Fruit fly (Drosophila melanogaster) whole organism, pupa: Measurements from ENCODE around the gene CG32137.

ENCODE experiments used
- CG10348 ChIP-seq: fragments of 200-800 bp; sonication (Bioruptor generic); IDR thresholded peaks from 2 replicates; pipeline ENCODE4 v1.3.6; 2022; ENCODE audit warnings: missing biosample characterization, missing genetic modification characterization
- CG13204 ChIP-seq: fragments of 200-800 bp; sonication (Bioruptor generic); optimal IDR thresholded peaks from 2 replicates; lab custom pipeline; 2018; ENCODE audit warnings: missing biosample characterization, mild to moderate bottlenecking, missing genetic modification characterization, moderate library complexity
- CG14655 ChIP-seq: fragments of 200-800 bp; sonication (Bioruptor generic); optimal IDR thresholded peaks from 3 replicates; lab custom pipeline; 2017; ENCODE audit warnings: mild to moderate bottlenecking, missing biosample characterization, missing genetic modification reagents, missing genetic modification characterization
- CG17806 ChIP-seq: fragments of 200-800 bp; sonication (Bioruptor generic); optimal IDR thresholded peaks from 2 replicates; lab custom pipeline; 2018; ENCODE audit warnings: missing biosample characterization, mild to moderate bottlenecking, missing genetic modification characterization, moderate library complexity
- CG34367 ChIP-seq: fragments of 200-800 bp; sonication (Bioruptor generic); optimal IDR thresholded peaks from 2 replicates; lab custom pipeline; 2018; ENCODE audit warnings: missing biosample characterization, mild to moderate bottlenecking, missing genetic modification characterization
- CG4496 ChIP-seq: fragments of 200-800 bp; sonication (Bioruptor generic); IDR thresholded peaks from 3 replicates; pipeline ENCODE4 v1.3.6; 2022; ENCODE audit warnings: missing biosample characterization, missing genetic modification characterization
- D1 ChIP-seq: fragments of 200-800 bp; sonication (Bioruptor generic); optimal IDR thresholded peaks from 2 replicates; lab custom pipeline; 2018; ENCODE audit warnings: missing biosample characterization, mild to moderate bottlenecking, missing genetic modification characterization, moderate library complexity
- EcR ChIP-seq: fragments of 200-800 bp; sonication (Bioruptor generic); optimal IDR thresholded peaks from 3 replicates; lab custom pipeline; 2019; ENCODE audit warnings: missing biosample characterization, missing genetic modification characterization, mild to moderate bottlenecking, moderate library complexity, missing genetic modification reagents
- Ets98B ChIP-seq: fragments of 200-800 bp; sonication (Bioruptor generic); IDR thresholded peaks from 2 replicates; pipeline ENCODE4 v1.3.6; 2022; ENCODE audit warnings: missing biosample characterization, missing genetic modification characterization
- fd96Ca ChIP-seq: fragments of 200-800 bp; sonication (Bioruptor generic); IDR thresholded peaks from 3 replicates; pipeline ENCODE4 v1.3.6; 2022; ENCODE audit warnings: missing biosample characterization, missing genetic modification characterization
- gl ChIP-seq: fragments of 200-800 bp; sonication (Bioruptor generic); optimal IDR thresholded peaks from 2 replicates; lab custom pipeline; 2018; ENCODE audit warnings: missing biosample characterization, mild to moderate bottlenecking, missing genetic modification characterization
- rn ChIP-seq: fragments of 200-800 bp; sonication (Bioruptor generic); IDR thresholded peaks from 2 replicates; pipeline ENCODE4 v1.3.6; 2022; ENCODE audit warnings: missing biosample characterization, missing genetic modification characterization

dm6 chr3L:13957212-13957668 lies 18.2 kb downstream of the CG32137 start:
- peak; percentile 37; the same call in 1 of the 2 replicates for TF ChIP-seq Ets98B (GFP tag; lab: Robert Waterston, UW)
- TF ChIP-seq gl (tag; lab: Kevin White, UChicago), result no peak
- TF ChIP-seq EcR (GFP tag; lab: Kevin White, UChicago), result no peak
- no peak for TF ChIP-seq CG13204
- TF ChIP-seq fd96Ca (GFP tag; lab: Robert Waterston, UW), result no peak
- TF ChIP-seq CG14655 (GFP tag; lab: Kevin White, UChicago), result peak; percentile 80
- TF ChIP-seq CG34367 (tag; lab: Kevin White, UChicago), result peak; percentile 15
- no peak for TF ChIP-seq rn (GFP tag; lab: Robert Waterston, UW)
- TF ChIP-seq CG10348 (GFP tag; lab: Robert Waterston, UW), result no peak
- peak; percentile 43 for TF ChIP-seq D1
- TF ChIP-seq CG17806 (tag; lab: Kevin White, UChicago), result peak; percentile 31
- 0 out of 3 replicates have a peak, but pooled peaks have one; percentile 12 for TF ChIP-seq CG4496 (GFP tag; lab: Robert Waterston, UW)
